Fruit fly (Drosophila melanogaster): ENCODE results near the gene Idh.
A peak's percentile ranks its signal among the peaks of the same experiment; 100 is the strongest.

The Idh gene

DNA sequence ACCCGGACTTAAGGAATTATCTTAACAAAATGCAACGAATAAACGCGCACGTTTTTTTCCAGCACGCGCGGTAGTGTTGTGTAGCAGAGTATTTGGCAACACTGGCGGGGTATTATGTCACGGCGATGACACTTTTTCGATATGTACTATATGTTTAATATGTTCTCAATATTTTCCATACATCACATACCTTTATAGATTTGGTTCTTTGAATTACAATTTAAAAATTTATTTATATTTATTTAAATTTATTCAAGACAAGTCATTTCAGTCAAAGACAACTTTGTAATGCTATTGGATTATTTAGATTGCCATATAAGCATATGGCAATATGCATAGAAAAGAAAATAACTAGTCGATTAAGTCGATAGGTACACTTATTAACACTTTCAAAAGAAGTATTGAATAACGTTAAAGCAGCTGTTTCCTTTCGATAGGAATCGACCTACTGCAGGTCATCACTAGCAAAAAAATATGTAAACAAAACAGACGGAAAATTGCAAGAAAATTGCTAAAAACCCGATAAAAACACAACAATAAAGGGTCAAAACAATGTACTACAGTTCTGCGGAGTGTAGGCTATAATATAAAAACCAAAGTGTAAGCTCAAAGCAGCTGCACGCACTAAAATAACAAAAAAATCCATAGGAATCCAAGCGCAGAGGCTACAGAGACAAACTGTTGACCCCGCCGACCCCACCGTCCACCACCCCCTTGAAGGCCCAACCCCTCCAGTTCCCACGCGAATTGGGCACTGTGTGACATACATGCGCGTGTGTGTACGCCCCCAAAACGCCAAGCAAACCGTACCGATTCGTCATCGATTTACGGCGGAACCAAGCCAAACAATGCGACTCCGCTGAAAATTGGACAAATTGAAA, 14.4 kb downstream of the Idh start, which contains the start of the genes CG7182 and GAPcenA (continued):
- TF ChIP-seq CG18011 (GFP tag; optimal IDR thresholded peaks at IDR 0.05): no peak
- no peak for TF ChIP-seq wek (GFP tag; optimal IDR thresholded peaks at IDR 0.05)
- 0 out of 2 replicates have a peak, but pooled peaks have one; percentile 31 for TF ChIP-seq ssp (GFP tag; IDR thresholded peaks at IDR 0.05)
- TF ChIP-seq fd96Cb (tag; optimal IDR thresholded peaks at IDR 0.05): peak; percentile 63
- TF ChIP-seq fu2 (GFP tag; optimal IDR thresholded peaks at IDR 0.05): peak; percentile 29
- TF ChIP-seq HLHmδ (GFP tag; optimal IDR thresholded peaks at IDR 0.05): no peak
- peak; percentile 33 for TF ChIP-seq D19B (GFP tag; optimal IDR thresholded peaks at IDR 0.05)
- no peak for TF ChIP-seq chm (GFP tag; IDR thresholded peaks at IDR 0.05)
- no peak for TF ChIP-seq CG14667 (GFP tag; IDR thresholded peaks at IDR 0.05)
- peak; percentile 27 for TF ChIP-seq Usf (GFP tag; optimal IDR thresholded peaks at IDR 0.05)
- no peak for TF ChIP-seq esg (GFP tag; conservative IDR thresholded peaks at IDR 0.05)
- no peak for TF ChIP-seq CG1603 (tag; optimal IDR thresholded peaks at IDR 0.05)
- no peak for TF ChIP-seq CG8478 (optimal IDR thresholded peaks at IDR 0.05)
- TF ChIP-seq CG30403 (GFP tag; optimal IDR thresholded peaks at IDR 0.05): peak; percentile 80
- peak; percentile 66; the same call in 1 of the 2 replicates for TF ChIP-seq onecut (GFP tag; IDR thresholded peaks at IDR 0.05)
- TF ChIP-seq CG4730 (GFP tag; IDR thresholded peaks at IDR 0.05): no peak
- TF ChIP-seq Nf-YA (GFP tag; IDR thresholded peaks at IDR 0.05): no peak
- TF ChIP-seq sug (tag; optimal IDR thresholded peaks at IDR 0.05): peak; percentile 90
- peak; percentile 53 for TF ChIP-seq MBD-R2 (GFP tag; IDR thresholded peaks at IDR 0.05)
- TF ChIP-seq Fer1 (GFP tag; optimal IDR thresholded peaks at IDR 0.05): peak; percentile 49
- peak; percentile 58; the same call in 1 of the 2 replicates for TF ChIP-seq CG3847 (GFP tag; IDR thresholded peaks at IDR 0.05)
- no peak for TF ChIP-seq disco-r (GFP tag; optimal IDR thresholded peaks at IDR 0.05)
- peak; percentile 47 for TF ChIP-seq MESR4 (GFP tag; optimal IDR thresholded peaks at IDR 0.05)
- no peak for TF ChIP-seq ERR (GFP tag; optimal IDR thresholded peaks at IDR 0.05)
- peak; percentile 74 for TF ChIP-seq CG7839 (tag; optimal IDR thresholded peaks at IDR 0.05)
- no peak for TF ChIP-seq GATAe (GFP tag; conservative IDR thresholded peaks at IDR 0.05)
- TF ChIP-seq CG13296 (GFP tag; optimal IDR thresholded peaks at IDR 0.05): peak; percentile 57
- no peak for TF ChIP-seq hkb (optimal IDR thresholded peaks at IDR 0.05)
- no peak for TF ChIP-seq hkb (GFP tag; IDR thresholded peaks at IDR 0.05)
- no peak for TF ChIP-seq aop (GFP tag; IDR thresholded peaks at IDR 0.05)
- TF ChIP-seq nom (GFP tag; optimal IDR thresholded peaks at IDR 0.05): peak; percentile 18
- TF ChIP-seq CG2889 (GFP tag; IDR thresholded peaks at IDR 0.05): no peak
- TF ChIP-seq Oaz (GFP tag; IDR thresholded peaks at IDR 0.05): no peak
- TF ChIP-seq Sry-β (GFP tag; optimal IDR thresholded peaks at IDR 0.05): no peak
- no peak for TF ChIP-seq CG2875 (GFP tag; optimal IDR thresholded peaks at IDR 0.05)
- peak; percentile 3 for TF ChIP-seq Vsx1 (GFP tag; optimal IDR thresholded peaks at IDR 0.05)
- TF ChIP-seq CG12299 (tag; optimal IDR thresholded peaks at IDR 0.05): peak; percentile 33
- peak; percentile 76; the same call in 1 of the 4 replicates for TF ChIP-seq chinmo (GFP tag; IDR thresholded peaks at IDR 0.05; ENCODE audit: partially characterized antibody)
- TF ChIP-seq oc (tag; optimal IDR thresholded peaks at IDR 0.05): no peak
- no peak for TF ChIP-seq Neu2 (GFP tag; optimal IDR thresholded peaks at IDR 0.05; ENCODE audit: borderline replicate concordance)
- TF ChIP-seq CG12744 (GFP tag; optimal IDR thresholded peaks at IDR 0.05): peak; percentile 10
- TF ChIP-seq ci (GFP tag; IDR thresholded peaks at IDR 0.05): 0 out of 3 replicates have a peak, but pooled peaks have one; percentile 18
- TF ChIP-seq Meics (GFP tag; optimal IDR thresholded peaks at IDR 0.05): peak; percentile 75
- peak; percentile 67 for TF ChIP-seq CG9437 (GFP tag; optimal IDR thresholded peaks at IDR 0.05)
- TF ChIP-seq CG10462 (GFP tag; optimal IDR thresholded peaks at IDR 0.05): peak; percentile 45
- TF ChIP-seq CG18262 (tag; optimal IDR thresholded peaks at IDR 0.05): peak; percentile 79
- peak; percentile 53 for TF ChIP-seq CG8388 (GFP tag; optimal IDR thresholded peaks at IDR 0.05)
- peak; percentile 72 for TF ChIP-seq Dll (GFP tag; IDR thresholded peaks at IDR 0.05; ENCODE audit: partially characterized antibody)
- TF ChIP-seq jigr1 (GFP tag; IDR thresholded peaks at IDR 0.05): no peak

Data from whole organism, embryonic.